Fruit fly (Drosophila melanogaster) whole organism, pupa: ENCODE measurements around the gene TwdlQ.

Experiments
- CG17806 ChIP-seq: fragments of 200-800 bp; sonication (Bioruptor generic); optimal IDR thresholded peaks from 2 replicates; lab custom pipeline; 2018; ENCODE audit warnings: missing biosample characterization, mild to moderate bottlenecking, missing genetic modification characterization, moderate library complexity
- CG32121 ChIP-seq: fragments of 200-800 bp; sonication (Bioruptor generic); IDR thresholded peaks from 2 replicates; pipeline ENCODE4 v1.3.6; 2022; ENCODE audit warnings: missing biosample characterization, missing genetic modification characterization
- CG8159 ChIP-seq: fragments of 200-800 bp; sonication (Bioruptor generic); optimal IDR thresholded peaks from 3 replicates; lab custom pipeline; 2018; ENCODE audit warnings: missing biosample characterization, mild to moderate bottlenecking, missing genetic modification characterization, moderate library complexity
- CG8301 ChIP-seq: fragments of 200-800 bp; sonication (Bioruptor generic); optimal IDR thresholded peaks from 2 replicates; lab custom pipeline; 2018; ENCODE audit warnings: missing biosample characterization, mild to moderate bottlenecking, missing genetic modification characterization
- Pif1B ChIP-seq: fragments of 200-800 bp; sonication (Bioruptor generic); optimal IDR thresholded peaks from 3 replicates; lab custom pipeline; 2016; ENCODE audit warnings: missing biosample characterization, missing genetic modification characterization
- fd96Ca ChIP-seq: fragments of 200-800 bp; sonication (Bioruptor generic); IDR thresholded peaks from 3 replicates; pipeline ENCODE4 v1.3.6; 2022; ENCODE audit warnings: missing biosample characterization, missing genetic modification characterization
- rn ChIP-seq: fragments of 200-800 bp; sonication (Bioruptor generic); IDR thresholded peaks from 2 replicates; pipeline ENCODE4 v1.3.6; 2022; ENCODE audit warnings: missing biosample characterization, missing genetic modification characterization

- TF ChIP-seq fd96Ca: 0 out of 3 replicates have a peak, but pooled peaks have one; percentile 8
- TF ChIP-seq CG32121 (GFP tag; lab: Robert Waterston, UW): no peak
- no peak for TF ChIP-seq rn
- TF ChIP-seq CG8159 (tag; lab: Kevin White, UChicago): no peak
- no peak for TF ChIP-seq CG17806 (tag; lab: Kevin White, UChicago)
- no peak for TF ChIP-seq Pif1B (GFP tag; lab: Kevin White, UChicago)
- TF ChIP-seq CG8301: no peak
Measured at dm6 chr3R:26717864-26718263, 24.5 kb upstream of the TwdlQ start, which contains the start of gene Yif1.
